Fruit fly (Drosophila melanogaster): ENCODE results near the gene CG3407.

The CG3407 gene

DNA sequence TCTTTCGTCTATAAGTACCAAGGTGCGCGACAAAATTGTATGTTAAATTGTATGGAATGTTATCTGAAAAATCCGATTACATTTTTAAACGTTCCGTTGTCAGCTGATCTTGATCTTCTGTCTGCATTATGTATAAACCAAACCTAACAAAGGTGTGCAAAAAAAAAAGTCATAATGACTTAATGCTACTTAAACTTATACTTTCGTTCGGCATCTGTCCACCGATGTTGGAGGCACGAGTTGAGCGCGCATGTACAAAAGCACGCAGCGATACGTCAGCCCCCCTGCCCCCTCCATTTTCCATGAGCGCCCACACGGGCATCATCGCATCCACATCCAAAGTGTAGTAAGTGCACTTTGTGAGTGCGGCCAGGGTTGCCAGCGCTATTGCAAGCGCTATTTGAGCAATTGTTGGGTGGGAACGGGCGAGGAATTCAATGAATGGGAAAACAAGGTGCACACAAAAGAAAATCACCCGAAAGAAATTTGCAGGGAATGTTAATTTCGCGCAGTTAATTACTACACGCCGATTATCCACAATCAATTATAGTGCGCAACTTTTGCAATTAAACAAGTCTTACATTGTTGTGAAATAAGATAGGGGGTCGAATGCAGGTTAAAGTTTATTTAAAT is 8.5 kb downstream of the CG3407 start (continued):
- TF ChIP-seq cwo (GFP tag; optimal IDR thresholded peaks at IDR 0.05) (peak; percentile 97), MTF-1 (GFP tag; optimal IDR thresholded peaks at IDR 0.05; ENCODE audit: borderline replicate concordance) (peak; percentile 98), tup (GFP tag; optimal IDR thresholded peaks at IDR 0.05) (peak; percentile 94), Mad (GFP tag; optimal IDR thresholded peaks at IDR 0.05) (peak; percentile 97), al (GFP tag; IDR thresholded peaks at IDR 0.05) (peak; percentile 89), CG17829 (tag; optimal IDR thresholded peaks at IDR 0.05) (peak; percentile 99), Myb (GFP tag; optimal IDR thresholded peaks at IDR 0.05) (peak; percentile 90), CG18011 (GFP tag; optimal IDR thresholded peaks at IDR 0.05) (peak; percentile 83), sc (optimal IDR thresholded peaks at IDR 0.05) (no peak), sc (GFP tag; optimal IDR thresholded peaks at IDR 0.05) (peak; percentile 97), cato (GFP tag; optimal IDR thresholded peaks at IDR 0.05; ENCODE audit: borderline replicate concordance) (peak; percentile 95), schlank (tag; optimal IDR thresholded peaks at IDR 0.05) (peak; percentile 95), ro (GFP tag; IDR thresholded peaks at IDR 0.05) (peak; percentile 93), MBD-R2 (GFP tag; IDR thresholded peaks at IDR 0.05) (peak; percentile 95), Tbp (GFP tag; optimal IDR thresholded peaks at IDR 0.05) (no peak), emc (GFP tag; optimal IDR thresholded peaks at IDR 0.05) (peak; percentile 92), CG10431 (GFP tag; optimal IDR thresholded peaks at IDR 0.05) (peak; percentile 96), danr (GFP tag; IDR thresholded peaks at IDR 0.05) (peak; percentile 96), dysf (GFP tag; IDR thresholded peaks at IDR 0.05) (peak; percentile 98), Taf1 (GFP tag; IDR thresholded peaks at IDR 0.05) (peak; percentile 92), Doc2 (GFP tag; IDR thresholded peaks at IDR 0.05) (peak; percentile 92), zf30C (GFP tag; optimal IDR thresholded peaks at IDR 0.05) (no peak), CG8478 (optimal IDR thresholded peaks at IDR 0.05) (no peak), CG9932 (GFP tag; IDR thresholded peaks at IDR 0.05) (peak; percentile 90), CG32772 (GFP tag; IDR thresholded peaks at IDR 0.05) (peak; percentile 97), pum (GFP tag; optimal IDR thresholded peaks at IDR 0.05) (peak; percentile 98), CG4730 (GFP tag; IDR thresholded peaks at IDR 0.05) (peak; percentile 96), sug (tag; optimal IDR thresholded peaks at IDR 0.05) (peak; percentile 96), Six4 (GFP tag; optimal IDR thresholded peaks at IDR 0.05) (peak; percentile 95), NC2β (GFP tag; optimal IDR thresholded peaks at IDR 0.05) (peak; percentile 94), dm (GFP tag; optimal IDR thresholded peaks at IDR 0.05) (peak; percentile 97), CG6765 (GFP tag; optimal IDR thresholded peaks at IDR 0.05) (peak; percentile 97), Atf-2 (GFP tag; optimal IDR thresholded peaks at IDR 0.05) (peak; percentile 95), Oli (tag; optimal IDR thresholded peaks at IDR 0.05) (peak; percentile 99), Sox102F (GFP tag; optimal IDR thresholded peaks at IDR 0.05) (peak; percentile 99), CG1792 (GFP tag; optimal IDR thresholded peaks at IDR 0.05) (peak; percentile 97), esg (GFP tag; conservative IDR thresholded peaks at IDR 0.05) (peak; percentile 98), Eip74EF (GFP tag; optimal IDR thresholded peaks at IDR 0.05) (peak in 1 of 2 experiments; percentile 99), prd (optimal IDR thresholded peaks at IDR 0.05) (no peak), prd (GFP tag; IDR thresholded peaks at IDR 0.05) (peak; percentile 98), CG8765 (GFP tag; IDR thresholded peaks at IDR 0.05) (peak; percentile 88), chinmo (GFP tag; IDR thresholded peaks at IDR 0.05; ENCODE audit: partially characterized antibody) (no peak), gem (tag; optimal IDR thresholded peaks at IDR 0.05) (peak; percentile 99), CG43689 (GFP tag; IDR thresholded peaks at IDR 0.05) (peak; percentile 91), CG10366 (GFP tag; IDR thresholded peaks at IDR 0.05) (peak; percentile 98), Sin3A (optimal IDR thresholded peaks at IDR 0.05) (no peak), bsh (GFP tag; optimal IDR thresholded peaks at IDR 0.05) (peak; percentile 99 to 100), CG2712 (tag; optimal IDR thresholded peaks at IDR 0.05) (peak; percentile 99), CG30020 (tag; optimal IDR thresholded peaks at IDR 0.05) (peak; percentile 85), Doc3 (GFP tag; IDR thresholded peaks at IDR 0.05; ENCODE audit: partially characterized antibody) (no peak), amos (GFP tag; IDR thresholded peaks at IDR 0.05; ENCODE audit: partially characterized antibody) (no peak)

All from whole organism, embryonic.